Fruit fly (Drosophila melanogaster) whole organism, embryonic: ENCODE results near the gene CG6403.

ENCODE experiments used
- ATbp ChIP-seq: fragments of 200-800 bp; sonication (Bioruptor generic); optimal IDR thresholded peaks from 2 replicates; lab custom pipeline; 2017; ENCODE audit warnings: missing biosample characterization, mild to moderate bottlenecking, missing genetic modification characterization, missing genetic modification reagents
- Atf3 ChIP-seq: fragments of 200-800 bp; sonication (Bioruptor generic); optimal IDR thresholded peaks from 3 replicates; lab custom pipeline; 2016; ENCODE audit warnings: missing biosample characterization, missing genetic modification characterization
- CG11247 ChIP-seq: fragments of 200-800 bp; sonication (Bioruptor generic); IDR thresholded peaks from 2 replicates; pipeline ENCODE4 v1.3.6; 2022; ENCODE audit warnings: missing biosample characterization, missing genetic modification characterization
- CG11695 ChIP-seq: fragments of 200-800 bp; sonication (Bioruptor generic); IDR thresholded peaks from 3 replicates; pipeline ENCODE4 v1.3.6; 2022; ENCODE audit warnings: missing biosample characterization, missing genetic modification characterization
- CG13624 ChIP-seq: fragments of 200-800 bp; sonication (Bioruptor generic); optimal IDR thresholded peaks from 2 replicates; lab custom pipeline; 2016; ENCODE audit warnings: missing biosample characterization, missing genetic modification characterization
- CG14667 ChIP-seq: fragments of 200-800 bp; sonication (Bioruptor generic); IDR thresholded peaks from 2 replicates; pipeline ENCODE4 v1.3.6; 2022; ENCODE audit warnings: missing biosample characterization, missing genetic modification characterization
- CG14710 ChIP-seq: fragments of 200-800 bp; sonication (Bioruptor generic); optimal IDR thresholded peaks from 3 replicates; lab custom pipeline; 2019; ENCODE audit warnings: missing biosample characterization, mild to moderate bottlenecking, missing genetic modification characterization, moderate library complexity
- CG15514 ChIP-seq: fragments of 200-800 bp; sonication (Bioruptor generic); optimal IDR thresholded peaks from 3 replicates; lab custom pipeline; 2017; ENCODE audit warnings: missing biosample characterization, missing genetic modification characterization, mild to moderate bottlenecking, moderate library complexity, missing genetic modification reagents
- CG18476 ChIP-seq: fragments of 200-800 bp; sonication (Bioruptor generic); optimal IDR thresholded peaks from 2 replicates; lab custom pipeline; 2016; ENCODE audit warnings: missing biosample characterization, mild to moderate bottlenecking, missing genetic modification characterization
- CG18764 ChIP-seq: fragments of 200-800 bp; sonication (Bioruptor generic); optimal IDR thresholded peaks from 3 replicates; lab custom pipeline; 2016; ENCODE audit warnings: missing biosample characterization, missing genetic modification characterization
- CG2120 ChIP-seq: fragments of 200-800 bp; sonication (Bioruptor generic); optimal IDR thresholded peaks from 3 replicates; lab custom pipeline; 2016; ENCODE audit warnings: missing biosample characterization, missing genetic modification characterization
- CG31388 ChIP-seq: fragments of 200-800 bp; sonication (Bioruptor generic); optimal IDR thresholded peaks from 2 replicates; lab custom pipeline; 2016; ENCODE audit warnings: missing biosample characterization, missing genetic modification characterization
- CG3163 ChIP-seq: fragments of 200-800 bp; sonication (Bioruptor generic); optimal IDR thresholded peaks from 3 replicates; lab custom pipeline; 2016; ENCODE audit warnings: missing biosample characterization, missing genetic modification characterization
- CG34224 ChIP-seq: fragments of 200-800 bp; sonication (Bioruptor generic); IDR thresholded peaks from 3 replicates; pipeline ENCODE4 v1.3.6; 2022; ENCODE audit warnings: missing biosample characterization, missing genetic modification characterization; ENCODE audit not compliant: partially characterized antibody
- CG42726 ChIP-seq: fragments of 200-800 bp; sonication (Bioruptor generic); IDR thresholded peaks from 2 replicates; pipeline ENCODE4 v1.3.6; 2022; ENCODE audit warnings: missing biosample characterization, missing genetic modification characterization; ENCODE audit not compliant: partially characterized antibody
- CG5180 ChIP-seq: fragments of 200-800 bp; sonication (Bioruptor generic); optimal IDR thresholded peaks from 3 replicates; lab custom pipeline; 2017; ENCODE audit warnings: missing biosample characterization, missing genetic modification characterization, mild to moderate bottlenecking, moderate library complexity, missing genetic modification reagents
- CG8359 ChIP-seq: fragments of 200-800 bp; sonication (Bioruptor generic); optimal IDR thresholded peaks from 2 replicates; lab custom pipeline; 2017; ENCODE audit warnings: missing biosample characterization, mild to moderate bottlenecking, missing genetic modification characterization, borderline replicate concordance
- CG9932 ChIP-seq: fragments of 200-800 bp; sonication (Bioruptor generic); IDR thresholded peaks from 2 replicates; pipeline ENCODE4 v1.3.6; 2022; ENCODE audit warnings: missing biosample characterization, missing genetic modification characterization
- Camta ChIP-seq: fragments of 200-800 bp; sonication (Bioruptor generic); optimal IDR thresholded peaks from 2 replicates; lab custom pipeline; 2016; ENCODE audit warnings: missing biosample characterization, missing genetic modification characterization
- CkIIα-i1 ChIP-seq: fragments of 200-800 bp; sonication (Bioruptor generic); IDR thresholded peaks from 2 replicates; pipeline ENCODE4 v1.3.6; 2022; ENCODE audit warnings: missing biosample characterization, missing genetic modification characterization
- HHEX ChIP-seq: fragments of 200-800 bp; sonication (Bioruptor generic); optimal IDR thresholded peaks from 3 replicates; lab custom pipeline; 2017; ENCODE audit warnings: missing biosample characterization, mild to moderate bottlenecking, missing genetic modification characterization, missing genetic modification reagents
- HLH3B ChIP-seq: fragments of 200-800 bp; sonication (Bioruptor generic); IDR thresholded peaks from 2 replicates; pipeline ENCODE4 v1.3.6; 2022; ENCODE audit warnings: missing biosample characterization, missing genetic modification characterization
- HLHmδ ChIP-seq: fragments of 200-800 bp; sonication (Bioruptor generic); optimal IDR thresholded peaks from 2 replicates; lab custom pipeline; 2018; ENCODE audit warnings: missing biosample characterization, mild to moderate bottlenecking, missing genetic modification characterization, moderate library complexity
- Hsf ChIP-seq: fragments of 200-800 bp; sonication (Bioruptor generic); optimal IDR thresholded peaks from 3 replicates; lab custom pipeline; 2016; ENCODE audit warnings: missing biosample characterization, missing genetic modification characterization
- MESR4 ChIP-seq: fragments of 200-800 bp; sonication (Bioruptor generic); optimal IDR thresholded peaks from 2 replicates; lab custom pipeline; 2018; ENCODE audit warnings: missing biosample characterization, mild to moderate bottlenecking, missing genetic modification characterization, moderate library complexity
- Mad ChIP-seq: fragments of 200-800 bp; sonication (Bioruptor generic); optimal IDR thresholded peaks from 2 replicates; lab custom pipeline; 2016; ENCODE audit warnings: missing biosample characterization, missing genetic modification characterization
- Nf-YC ChIP-seq: fragments of 200-800 bp; optimal IDR thresholded peaks from 3 replicates; lab custom pipeline; 2019; ENCODE audit warnings: missing biosample characterization, mild to moderate bottlenecking, missing genetic modification characterization, moderate library complexity
- Opbp ChIP-seq: fragments of 200-800 bp; sonication (Bioruptor generic); IDR thresholded peaks from 3 replicates; pipeline ENCODE4 v1.3.6; 2022; ENCODE audit warnings: missing biosample characterization, missing genetic modification characterization; ENCODE audit not compliant: partially characterized antibody
- Sry-δ ChIP-seq: fragments of 200-800 bp; sonication (Bioruptor generic); optimal IDR thresholded peaks from 2 replicates; lab custom pipeline; 2016; ENCODE audit warnings: missing biosample characterization, missing genetic modification characterization
- TFAM ChIP-seq: fragments of 200-800 bp; sonication (Bioruptor generic); optimal IDR thresholded peaks from 2 replicates; lab custom pipeline; 2017; ENCODE audit warnings: missing biosample characterization, missing genetic modification characterization, inconsistent platforms
- Tbp ChIP-seq: fragments of >200 bp; optimal IDR thresholded peaks from 2 replicates; lab custom pipeline; 2018; ENCODE audit warnings: missing biosample characterization, missing genetic modification characterization
- abd-A ChIP-seq: fragments of 200-800 bp; sonication (Bioruptor generic); optimal IDR thresholded peaks from 3 replicates; lab custom pipeline; 2019; ENCODE audit warnings: missing biosample characterization, mild to moderate bottlenecking, missing genetic modification characterization, moderate library complexity
- az2 ChIP-seq: fragments of 200-800 bp; sonication (Bioruptor generic); optimal IDR thresholded peaks from 3 replicates; lab custom pipeline; 2016; ENCODE audit warnings: missing biosample characterization, missing genetic modification characterization
- croc ChIP-seq: fragments of 200-800 bp; sonication (Bioruptor generic); conservative IDR thresholded peaks from 3 replicates; pipeline ENCODE4 v1.3.6; 2022; ENCODE audit warnings: missing biosample characterization, missing genetic modification characterization
- crp ChIP-seq, 2 experiments: fragments of 200-800 bp; sonication (Bioruptor generic); optimal IDR thresholded peaks; 2 replicates in 1 of 2; 3 replicates in 1 of 2; lab custom pipeline; 2017; ENCODE audit warnings: missing biosample characterization in 2 of 2, missing genetic modification characterization in 2 of 2, mild to moderate bottlenecking in 1 of 2, moderate library complexity in 1 of 2
- dpn ChIP-seq, 2 experiments: fragments of 200-800 bp; sonication (Bioruptor generic); optimal IDR thresholded peaks; 3 replicates each; lab custom pipeline; 2016; ENCODE audit warnings: missing biosample characterization in 2 of 2, missing genetic modification characterization in 2 of 2
- eve ChIP-seq, 2 experiments: fragments of >200 bp; optimal IDR thresholded peaks; 2 replicates each; lab custom pipeline; 2017; ENCODE audit warnings: missing biosample characterization in 2 of 2, missing genetic modification characterization in 2 of 2
- ftz-f1 ChIP-seq: fragments of 200-800 bp; sonication (Bioruptor generic); optimal IDR thresholded peaks from 2 replicates; lab custom pipeline; 2016; ENCODE audit warnings: missing biosample characterization, missing genetic modification characterization
- ham ChIP-seq: fragments of 200-800 bp; sonication (Bioruptor generic); IDR thresholded peaks from 2 replicates; pipeline ENCODE4 v1.3.6; 2022; ENCODE audit warnings: missing biosample characterization, missing genetic modification characterization
- hkb ChIP-seq, 2 experiments: fragments of 200-800 bp in 1 of 2; fragments of >200 bp in 1 of 2; sonication (Bioruptor generic) in 1 of 2; IDR thresholded peaks in 1 of 2; optimal IDR thresholded peaks in 1 of 2; 2 replicates each; pipeline versions ENCODE4 v1.3.6 to Lab custom; 2017 to 2022; ENCODE audit warnings: missing biosample characterization in 1 of 2, missing genetic modification characterization in 1 of 2
- onecut ChIP-seq: fragments of 200-800 bp; sonication (Bioruptor generic); IDR thresholded peaks from 2 replicates; pipeline ENCODE4 v1.3.6; 2022; ENCODE audit warnings: missing biosample characterization, missing genetic modification characterization
- pfk ChIP-seq: fragments of 200-800 bp; sonication (Bioruptor generic); optimal IDR thresholded peaks from 2 replicates; lab custom pipeline; 2018; ENCODE audit warnings: missing biosample characterization, mild to moderate bottlenecking, missing genetic modification characterization, moderate library complexity
- pnt ChIP-seq: fragments of 200-800 bp; sonication (Bioruptor generic); optimal IDR thresholded peaks from 3 replicates; lab custom pipeline; 2016; ENCODE audit warnings: missing biosample characterization, missing genetic modification characterization
- pzg ChIP-seq: fragments of 200-800 bp; sonication (Bioruptor generic); optimal IDR thresholded peaks from 3 replicates; lab custom pipeline; 2018; ENCODE audit warnings: missing biosample characterization, mild to moderate bottlenecking, missing genetic modification characterization, moderate library complexity
- salm ChIP-seq: fragments of 200-800 bp; sonication (Bioruptor generic); optimal IDR thresholded peaks from 2 replicates; lab custom pipeline; 2018; ENCODE audit warnings: missing biosample characterization, mild to moderate bottlenecking, missing genetic modification characterization
- sens-2 ChIP-seq: fragments of 200-800 bp; sonication (Bioruptor generic); IDR thresholded peaks from 2 replicates; pipeline ENCODE4 v1.3.6; 2022; ENCODE audit warnings: missing biosample characterization, missing genetic modification characterization
- sna ChIP-seq: fragments of 200-800 bp; sonication (Bioruptor generic); IDR thresholded peaks from 2 replicates; pipeline ENCODE4 v1.3.6; 2022; ENCODE audit warnings: missing biosample characterization, missing genetic modification characterization; ENCODE audit not compliant: partially characterized antibody
- sr ChIP-seq: fragments of 200-800 bp; sonication (Bioruptor generic); IDR thresholded peaks from 3 replicates; pipeline ENCODE4 v1.3.6; 2022; ENCODE audit warnings: missing biosample characterization, missing genetic modification characterization
- tna ChIP-seq: fragments of 200-800 bp; sonication (Bioruptor generic); IDR thresholded peaks from 2 replicates; pipeline ENCODE4 v1.3.6; 2022; ENCODE audit warnings: missing biosample characterization, missing genetic modification characterization; ENCODE audit not compliant: partially characterized antibody
- tup ChIP-seq: fragments of 200-800 bp; sonication (Bioruptor generic); optimal IDR thresholded peaks from 2 replicates; lab custom pipeline; 2016; ENCODE audit warnings: missing biosample characterization, mild to moderate bottlenecking, missing genetic modification characterization, moderate library complexity
- zfh2 ChIP-seq: fragments of 200-800 bp; sonication (Bioruptor generic); optimal IDR thresholded peaks from 2 replicates; lab custom pipeline; 2016; ENCODE audit warnings: missing biosample characterization, missing genetic modification characterization

CG6403 gene

DNA sequence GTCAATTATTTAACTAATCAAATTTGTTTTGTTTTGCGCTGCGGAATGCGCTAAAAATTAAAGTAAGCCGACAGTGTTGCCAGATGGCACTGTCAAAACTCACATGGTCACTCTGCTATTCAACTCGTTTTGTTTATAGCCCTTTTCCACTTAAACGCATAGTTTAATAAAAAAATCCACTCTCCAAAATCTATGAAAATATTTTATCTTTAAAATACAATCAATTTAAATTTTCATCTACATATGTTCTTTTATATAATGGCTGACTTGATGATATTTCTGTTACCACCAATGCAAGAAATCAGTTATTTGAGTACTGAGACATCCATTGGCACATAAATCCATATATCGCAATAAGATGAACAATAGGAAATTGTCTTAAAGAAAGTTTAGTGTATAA lies 18.8 kb downstream of the CG6403 start, which contains the start of gene CG6425 (continued):
- no peak for TF ChIP-seq CG3163 (GFP tag; lab: Kevin White, UChicago)
- TF ChIP-seq CG5180 (GFP tag; lab: Kevin White, UChicago): no peak
- TF ChIP-seq CG42726: no peak
- no peak for TF ChIP-seq onecut (GFP tag; lab: Robert Waterston, UW)
- no peak for TF ChIP-seq ATbp (GFP tag; lab: Kevin White, UChicago)
- TF ChIP-seq CG18764 (GFP tag; lab: Kevin White, UChicago): no peak
- peak; percentile 8 for TF ChIP-seq zfh2 (GFP tag; lab: Kevin White, UChicago)
- no peak for TF ChIP-seq CG13624
- TF ChIP-seq ftz-f1 (GFP tag; lab: Kevin White, UChicago): no peak
- no peak for TF ChIP-seq pfk
- TF ChIP-seq tna (GFP tag; lab: Robert Waterston, UW): no peak
- TF ChIP-seq az2 (GFP tag; lab: Kevin White, UChicago): peak; percentile 3
- TF ChIP-seq CG8359 (GFP tag; lab: Kevin White, UChicago): no peak
- TF ChIP-seq Hsf: peak; percentile 3
- TF ChIP-seq CG14667 (GFP tag; lab: Robert Waterston, UW): no peak
- no peak for TF ChIP-seq abd-A
- peak; percentile 33 for TF ChIP-seq CG2120
- peak; percentile 54 for TF ChIP-seq CG14710 (tag; lab: Kevin White, UChicago)
- TF ChIP-seq CG11247 (GFP tag; lab: Robert Waterston, UW): no peak
- TF ChIP-seq HLHmδ: no peak
- no peak for TF ChIP-seq HHEX
- TF ChIP-seq sna (GFP tag; lab: Robert Waterston, UW): no peak
- TF ChIP-seq Atf3 (GFP tag; lab: Kevin White, UChicago): no peak
- TF ChIP-seq Mad (GFP tag; lab: Kevin White, UChicago): no peak
- peak; percentile 12; the same call in 1 of the 2 replicates for TF ChIP-seq HLH3B (GFP tag; lab: Robert Waterston, UW)
- no peak for TF ChIP-seq Nf-YC (tag; lab: Kevin White, UChicago)
- no peak for TF ChIP-seq sens-2 (GFP tag; lab: Robert Waterston, UW)
- no peak for TF ChIP-seq sr (GFP tag; lab: Robert Waterston, UW)
- peak; percentile 13 for TF ChIP-seq CG15514 (GFP tag; lab: Kevin White, UChicago)
- peak; percentile 69 for TF ChIP-seq CG9932 (GFP tag; lab: Robert Waterston, UW)
- no peak for TF ChIP-seq hkb (optimal IDR thresholded peaks at IDR 0.05; lab: Kevin White, UChicago)
- TF ChIP-seq hkb (GFP tag; IDR thresholded peaks at IDR 0.05; lab: Robert Waterston, UW): no peak
- TF ChIP-seq crp (GFP tag; optimal IDR thresholded peaks at IDR 0.05; lab: Kevin White, UChicago): no peak
- TF ChIP-seq CG31388 (GFP tag; lab: Kevin White, UChicago): no peak
- no peak for TF ChIP-seq CG34224 (GFP tag; lab: Robert Waterston, UW)
- no peak for TF ChIP-seq eve (GFP tag; optimal IDR thresholded peaks at IDR 0.05; lab: Kevin White, UChicago)
- no peak for TF ChIP-seq Opbp
- no peak for TF ChIP-seq TFAM (GFP tag; lab: Kevin White, UChicago)
- TF ChIP-seq salm (tag; lab: Kevin White, UChicago): no peak
- no peak for TF ChIP-seq Tbp (GFP tag; lab: Kevin White, UChicago)
- no peak for TF ChIP-seq dpn (GFP tag; optimal IDR thresholded peaks at IDR 0.05; lab: Kevin White, UChicago)
- no peak for TF ChIP-seq croc (GFP tag; lab: Robert Waterston, UW)
- TF ChIP-seq Camta (GFP tag; lab: Kevin White, UChicago): no peak
- no peak for TF ChIP-seq CG11695 (GFP tag; lab: Robert Waterston, UW)
- TF ChIP-seq ham (GFP tag; lab: Robert Waterston, UW): no peak
- TF ChIP-seq MESR4 (GFP tag; lab: Kevin White, UChicago): no peak
- TF ChIP-seq CG18476 (GFP tag; lab: Kevin White, UChicago): no peak
- TF ChIP-seq Sry-δ (GFP tag; lab: Kevin White, UChicago): no peak
- TF ChIP-seq CkIIα-i1 (GFP tag; lab: Robert Waterston, UW): no peak
- no peak for TF ChIP-seq tup
- peak; percentile 59 for TF ChIP-seq pzg
- TF ChIP-seq pnt: no peak
